Worm (Caenorhabditis elegans) whole organism, mixed stage, embryonic: ENCODE results near the gene dgk-2.

Source experiments
- bed-3 ChIP-seq: fragments of 200-800 bp; sonication (Bioruptor generic); optimal IDR thresholded peaks from 3 replicates; lab custom pipeline; 2018; ENCODE audit warnings: mild to moderate bottlenecking, missing genetic modification characterization, moderate library complexity, missing compliant biosample characterization
- elt-1 ChIP-seq: sonication (generic microtip); optimal IDR thresholded peaks from 2 replicates; lab custom pipeline; 2017; ENCODE audit warnings: missing genetic modification characterization, mild to moderate bottlenecking, missing compliant biosample characterization, antibody characterized with exemption, moderate library complexity, borderline replicate concordance; ENCODE audit not compliant: insufficient read depth
- lin-13 ChIP-seq: fragments of 150-350 bp; optimal IDR thresholded peaks from 2 replicates; lab custom pipeline; 2014; ENCODE audit warnings: missing biosample characterization, missing genetic modification characterization
- mab-5 ChIP-seq: fragments of 150-350 bp; optimal IDR thresholded peaks from 2 replicates; lab custom pipeline; 2014; ENCODE audit warnings: missing biosample characterization, missing genetic modification characterization
- nhr-12 ChIP-seq: fragments of 150-350 bp; optimal IDR thresholded peaks from 2 replicates; lab custom pipeline; 2014; ENCODE audit warnings: missing biosample characterization, missing genetic modification characterization
- nhr-2 ChIP-seq: fragments of 150-350 bp; optimal IDR thresholded peaks from 2 replicates; lab custom pipeline; 2014; ENCODE audit warnings: missing biosample characterization, missing genetic modification characterization
- nhr-237 ChIP-seq: fragments of 150-350 bp; optimal IDR thresholded peaks from 2 replicates; lab custom pipeline; 2014; ENCODE audit warnings: missing biosample characterization, missing genetic modification characterization
- nhr-28 ChIP-seq: fragments of 150-350 bp; optimal IDR thresholded peaks from 2 replicates; lab custom pipeline; 2014; ENCODE audit warnings: missing biosample characterization, missing genetic modification characterization
- nhr-76 ChIP-seq: sonication (generic microtip); optimal IDR thresholded peaks from 2 replicates; lab custom pipeline; 2017; ENCODE audit warnings: missing biosample characterization, missing genetic modification characterization
- pha-4 ChIP-seq: fragments of 150-350 bp; optimal IDR thresholded peaks from 2 replicates; lab custom pipeline; 2018; ENCODE audit warnings: missing biosample characterization, missing genetic modification reagents, missing genetic modification characterization
- snpc-4 ChIP-seq: fragments of 150-350 bp; optimal IDR thresholded peaks from 2 replicates; lab custom pipeline; 2014; ENCODE audit warnings: missing biosample characterization, missing genetic modification characterization
- sptf-1 ChIP-seq: sonication (generic microtip); optimal IDR thresholded peaks from 2 replicates; lab custom pipeline; 2017; ENCODE audit warnings: mild to moderate bottlenecking, missing genetic modification characterization, moderate library complexity, missing compliant biosample characterization
- unc-62 ChIP-seq: fragments of 150-350 bp; optimal IDR thresholded peaks from 2 replicates; lab custom pipeline; 2014; ENCODE audit warnings: missing biosample characterization, missing genetic modification reagents, missing genetic modification characterization
- ztf-11 ChIP-seq: fragments of 150-350 bp; optimal IDR thresholded peaks from 2 replicates; lab custom pipeline; 2014; ENCODE audit warnings: missing biosample characterization, missing genetic modification characterization

- TF ChIP-seq nhr-237 (tag; lab: Kevin White, UChicago) (no peak), unc-62 (GFP tag; lab: Kevin White, UChicago) (no peak), nhr-28 (no peak), elt-1 (tag; lab: Kevin White, UChicago) (no peak), lin-13 (tag; lab: Kevin White, UChicago) (no peak), bed-3 (GFP tag; lab: Kevin White, UChicago) (no peak), mab-5 (tag; lab: Kevin White, UChicago) (no peak), ztf-11 (no peak), nhr-12 (tag; lab: Kevin White, UChicago) (no peak), snpc-4 (tag; lab: Kevin White, UChicago) (no peak), sptf-1 (tag; lab: Kevin White, UChicago) (no peak), nhr-76 (tag; lab: Kevin White, UChicago) (no peak), nhr-2 (tag; lab: Kevin White, UChicago) (no peak), pha-4 (tag; lab: Kevin White, UChicago) (no peak)
Observed at ce11 chrX:4484072-4484471, 20.1 kb downstream of the dgk-2 start.
